Fruit fly (Drosophila melanogaster) whole organism, embryonic: Measurements from ENCODE around the gene CG42676.

Source experiments
- CG12104 ChIP-seq: fragments of 200-800 bp; sonication (Bioruptor generic); optimal IDR thresholded peaks from 3 replicates; lab custom pipeline; 2016; ENCODE audit warnings: missing biosample characterization, missing genetic modification characterization
- CG12155 ChIP-seq: fragments of 200-800 bp; sonication (Bioruptor generic); optimal IDR thresholded peaks from 3 replicates; lab custom pipeline; 2016; ENCODE audit warnings: missing biosample characterization, missing genetic modification characterization
- CG12769 ChIP-seq: fragments of 200-800 bp; sonication (Bioruptor generic); optimal IDR thresholded peaks from 2 replicates; lab custom pipeline; 2019; ENCODE audit warnings: missing biosample characterization, mild to moderate bottlenecking, missing genetic modification characterization, moderate library complexity
- CG13123 ChIP-seq: fragments of 200-800 bp; sonication (Bioruptor generic); optimal IDR thresholded peaks from 2 replicates; lab custom pipeline; 2016; ENCODE audit warnings: missing biosample characterization, missing genetic modification characterization
- CG13287 ChIP-seq: fragments of 200-800 bp; sonication (Bioruptor generic); IDR thresholded peaks from 2 replicates; pipeline ENCODE4 v1.3.6; 2022; ENCODE audit warnings: missing biosample characterization, missing genetic modification characterization; ENCODE audit not compliant: partially characterized antibody
- CG13775 ChIP-seq: fragments of 200-800 bp; sonication (Bioruptor generic); optimal IDR thresholded peaks from 3 replicates; lab custom pipeline; 2017; ENCODE audit warnings: missing biosample characterization, mild to moderate bottlenecking, missing genetic modification characterization
- CG13894 ChIP-seq: fragments of 200-800 bp; sonication (Bioruptor generic); optimal IDR thresholded peaks from 3 replicates; lab custom pipeline; 2018; ENCODE audit warnings: missing biosample characterization, mild to moderate bottlenecking, missing genetic modification characterization, moderate library complexity
- CG15011 ChIP-seq: fragments of 200-800 bp; sonication (Bioruptor generic); optimal IDR thresholded peaks from 3 replicates; lab custom pipeline; 2018; ENCODE audit warnings: missing biosample characterization, mild to moderate bottlenecking, missing genetic modification characterization
- CG16813 ChIP-seq: fragments of 200-800 bp; sonication (Bioruptor generic); IDR thresholded peaks from 3 replicates; pipeline ENCODE4 v1.3.6; 2022; ENCODE audit warnings: missing biosample characterization, missing genetic modification characterization; ENCODE audit not compliant: partially characterized antibody
- CG2116 ChIP-seq: fragments of 200-800 bp; sonication (Bioruptor generic); optimal IDR thresholded peaks from 3 replicates; lab custom pipeline; 2018; ENCODE audit warnings: missing biosample characterization, mild to moderate bottlenecking, missing genetic modification characterization
- CG31388 ChIP-seq: fragments of 200-800 bp; sonication (Bioruptor generic); optimal IDR thresholded peaks from 2 replicates; lab custom pipeline; 2016; ENCODE audit warnings: missing biosample characterization, missing genetic modification characterization
- CG32532 ChIP-seq: fragments of 200-800 bp; sonication (Bioruptor generic); IDR thresholded peaks from 2 replicates; pipeline ENCODE4 v1.3.6; 2022; ENCODE audit warnings: missing biosample characterization, missing genetic modification characterization
- CG33557 ChIP-seq: fragments of 200-800 bp; sonication (Bioruptor generic); optimal IDR thresholded peaks from 2 replicates; lab custom pipeline; 2019; ENCODE audit warnings: missing biosample characterization, mild to moderate bottlenecking, missing genetic modification characterization, moderate library complexity
- CG34224 ChIP-seq: fragments of 200-800 bp; sonication (Bioruptor generic); IDR thresholded peaks from 3 replicates; pipeline ENCODE4 v1.3.6; 2022; ENCODE audit warnings: missing biosample characterization, missing genetic modification characterization; ENCODE audit not compliant: partially characterized antibody
- CG4424 ChIP-seq: fragments of 200-800 bp; sonication (Bioruptor generic); optimal IDR thresholded peaks from 3 replicates; lab custom pipeline; 2016; ENCODE audit warnings: missing biosample characterization, missing genetic modification characterization
- CG4854 ChIP-seq: fragments of 200-800 bp; sonication (Bioruptor generic); optimal IDR thresholded peaks from 2 replicates; lab custom pipeline; 2016; ENCODE audit warnings: missing biosample characterization, missing genetic modification characterization, inconsistent platforms
- CG6791 ChIP-seq: fragments of 200-800 bp; sonication (Bioruptor generic); IDR thresholded peaks from 3 replicates; pipeline ENCODE4 v1.3.6; 2022; ENCODE audit warnings: missing biosample characterization, missing genetic modification characterization; ENCODE audit not compliant: partially characterized antibody
- CG7786 ChIP-seq: fragments of 200-800 bp; sonication (Bioruptor generic); optimal IDR thresholded peaks from 2 replicates; lab custom pipeline; 2016; ENCODE audit warnings: missing biosample characterization, missing genetic modification characterization
- CG9932 ChIP-seq: fragments of 200-800 bp; sonication (Bioruptor generic); IDR thresholded peaks from 2 replicates; pipeline ENCODE4 v1.3.6; 2022; ENCODE audit warnings: missing biosample characterization, missing genetic modification characterization
- CoRest ChIP-seq: fragments of 200-800 bp; sonication (Bioruptor generic); optimal IDR thresholded peaks from 3 replicates; lab custom pipeline; 2018; ENCODE audit warnings: missing biosample characterization, mild to moderate bottlenecking, missing genetic modification characterization, moderate library complexity
- Drgx ChIP-seq: fragments of 200-800 bp; sonication (Bioruptor generic); IDR thresholded peaks from 2 replicates; pipeline ENCODE4 v1.3.6; 2022; ENCODE audit warnings: missing biosample characterization, missing genetic modification characterization
- E2f2 ChIP-seq: fragments of 200-800 bp; sonication (Bioruptor generic); IDR thresholded peaks from 2 replicates; pipeline ENCODE4 v1.3.6; 2022; ENCODE audit warnings: missing biosample characterization, missing genetic modification characterization
- HLH4C ChIP-seq: fragments of 200-800 bp; sonication (Bioruptor generic); IDR thresholded peaks from 3 replicates; pipeline ENCODE4 v1.3.6; 2022; ENCODE audit warnings: missing biosample characterization, missing genetic modification characterization; ENCODE audit not compliant: partially characterized antibody
- Lpt ChIP-seq: fragments of >200 bp; optimal IDR thresholded peaks from 2 replicates; lab custom pipeline; 2018; ENCODE audit warnings: missing biosample characterization, missing genetic modification characterization
- MBD-R2 ChIP-seq: fragments of 200-800 bp; sonication (Bioruptor generic); IDR thresholded peaks from 2 replicates; pipeline ENCODE4 v1.3.6; 2022; ENCODE audit warnings: missing biosample characterization, missing genetic modification characterization
- MESR4 ChIP-seq: fragments of 200-800 bp; sonication (Bioruptor generic); optimal IDR thresholded peaks from 2 replicates; lab custom pipeline; 2018; ENCODE audit warnings: missing biosample characterization, mild to moderate bottlenecking, missing genetic modification characterization, moderate library complexity
- Mad ChIP-seq: fragments of 200-800 bp; sonication (Bioruptor generic); optimal IDR thresholded peaks from 2 replicates; lab custom pipeline; 2016; ENCODE audit warnings: missing biosample characterization, missing genetic modification characterization
- Pdp1 ChIP-seq, 2 experiments: fragments of 200-800 bp; sonication (Bioruptor generic); optimal IDR thresholded peaks; 3 replicates each; lab custom pipeline; 2016; ENCODE audit warnings: missing biosample characterization in 2 of 2, missing genetic modification characterization in 2 of 2, mild to moderate bottlenecking in 1 of 2, moderate library complexity in 1 of 2
- Scr ChIP-seq: fragments of 200-800 bp; sonication (Bioruptor generic); IDR thresholded peaks from 2 replicates; pipeline ENCODE4 v1.3.6; 2022; ENCODE audit warnings: missing biosample characterization, missing genetic modification characterization; ENCODE audit not compliant: partially characterized antibody
- TFAM ChIP-seq: fragments of 200-800 bp; sonication (Bioruptor generic); optimal IDR thresholded peaks from 2 replicates; lab custom pipeline; 2017; ENCODE audit warnings: missing biosample characterization, missing genetic modification characterization, inconsistent platforms
- Taf1 ChIP-seq: fragments of 200-800 bp; sonication (Bioruptor generic); IDR thresholded peaks from 2 replicates; pipeline ENCODE4 v1.3.6; 2022; ENCODE audit warnings: missing biosample characterization, missing genetic modification characterization
- YL-1 ChIP-seq: fragments of 200-800 bp; sonication (Bioruptor generic); optimal IDR thresholded peaks from 3 replicates; lab custom pipeline; 2017; ENCODE audit warnings: missing biosample characterization, mild to moderate bottlenecking, missing genetic modification characterization
- amos ChIP-seq: fragments of 200-800 bp; sonication (Bioruptor generic); IDR thresholded peaks from 2 replicates; pipeline ENCODE4 v1.3.6; 2022; ENCODE audit warnings: missing biosample characterization, missing genetic modification characterization; ENCODE audit not compliant: partially characterized antibody
- ato ChIP-seq: fragments of 200-800 bp; sonication (Bioruptor generic); IDR thresholded peaks from 2 replicates; pipeline ENCODE4 v1.3.6; 2022; ENCODE audit warnings: missing biosample characterization, missing genetic modification characterization; ENCODE audit not compliant: partially characterized antibody
- br ChIP-seq: fragments of >200 bp; optimal IDR thresholded peaks from 2 replicates; lab custom pipeline; 2017
- dati ChIP-seq: fragments of 200-800 bp; sonication (Bioruptor generic); IDR thresholded peaks from 2 replicates; pipeline ENCODE4 v1.3.6; 2022; ENCODE audit warnings: missing biosample characterization, missing genetic modification characterization
- ems ChIP-seq: fragments of 200-800 bp; sonication (Bioruptor generic); optimal IDR thresholded peaks from 3 replicates; lab custom pipeline; 2016; ENCODE audit warnings: missing biosample characterization, missing genetic modification characterization
- eve ChIP-seq, 2 experiments: fragments of >200 bp; optimal IDR thresholded peaks; 2 replicates each; lab custom pipeline; 2017; ENCODE audit warnings: missing biosample characterization in 2 of 2, missing genetic modification characterization in 2 of 2
- grn ChIP-seq: fragments of 200-800 bp; sonication (Bioruptor generic); optimal IDR thresholded peaks from 3 replicates; lab custom pipeline; 2017; ENCODE audit warnings: missing biosample characterization, missing genetic modification characterization
- gsb ChIP-seq: fragments of 200-800 bp; sonication (Bioruptor generic); IDR thresholded peaks from 2 replicates; pipeline ENCODE4 v1.3.6; 2022; ENCODE audit warnings: missing biosample characterization, missing genetic modification characterization
- hbn ChIP-seq: fragments of 200-800 bp; sonication (Bioruptor generic); IDR thresholded peaks from 2 replicates; pipeline ENCODE4 v1.3.6; 2022; ENCODE audit warnings: missing biosample characterization, missing genetic modification characterization; ENCODE audit not compliant: partially characterized antibody
- hth ChIP-seq: fragments of >200 bp; optimal IDR thresholded peaks from 2 replicates; lab custom pipeline; 2017; ENCODE audit warnings: inconsistent platforms
- knrl ChIP-seq: fragments of 200-800 bp; sonication (Bioruptor generic); IDR thresholded peaks from 3 replicates; pipeline ENCODE4 v1.3.6; 2022; ENCODE audit warnings: missing biosample characterization, missing genetic modification characterization; ENCODE audit not compliant: partially characterized antibody
- mirr ChIP-seq: fragments of 200-800 bp; sonication (Bioruptor generic); optimal IDR thresholded peaks from 3 replicates; lab custom pipeline; 2018; ENCODE audit warnings: missing biosample characterization, mild to moderate bottlenecking, missing genetic modification characterization
- pros ChIP-seq: fragments of 200-800 bp; sonication (Bioruptor generic); optimal IDR thresholded peaks from 3 replicates; lab custom pipeline; 2019; ENCODE audit warnings: missing biosample characterization, mild to moderate bottlenecking, missing genetic modification characterization, moderate library complexity
- ro ChIP-seq: fragments of 200-800 bp; sonication (Bioruptor generic); IDR thresholded peaks from 2 replicates; pipeline ENCODE4 v1.3.6; 2022; ENCODE audit warnings: missing biosample characterization, missing genetic modification characterization
- sens ChIP-seq: fragments of 200-800 bp; sonication (Bioruptor generic); peaks from one replicate; lab custom pipeline; 2016; ENCODE audit warnings: missing biosample characterization, missing genetic modification characterization
- slou ChIP-seq: fragments of 200-800 bp; sonication (Bioruptor generic); optimal IDR thresholded peaks from 3 replicates; lab custom pipeline; 2016; ENCODE audit warnings: missing biosample characterization, missing genetic modification characterization
- wek ChIP-seq: fragments of 200-800 bp; sonication (Bioruptor generic); optimal IDR thresholded peaks from 3 replicates; lab custom pipeline; 2018; ENCODE audit warnings: missing biosample characterization, mild to moderate bottlenecking, missing genetic modification characterization, moderate library complexity
- z ChIP-seq: fragments of 200-800 bp; sonication (Bioruptor generic); IDR thresholded peaks from 3 replicates; pipeline ENCODE4 v1.3.6; 2022; ENCODE audit warnings: missing biosample characterization, missing genetic modification characterization
- zen2 ChIP-seq: fragments of 200-800 bp; sonication (Bioruptor generic); IDR thresholded peaks from 3 replicates; pipeline ENCODE4 v1.3.6; 2022; ENCODE audit warnings: missing biosample characterization, missing genetic modification characterization; ENCODE audit not compliant: partially characterized antibody
- zfh2 ChIP-seq: fragments of 200-800 bp; sonication (Bioruptor generic); optimal IDR thresholded peaks from 2 replicates; lab custom pipeline; 2016; ENCODE audit warnings: missing biosample characterization, missing genetic modification characterization

CG42676 gene

dm6 chr3L:1777249-1777648 lies 25.7 kb upstream of the CG42676 start, which contains the start of the genes CG2021 and mRpL46 (continued):
- no peak for TF ChIP-seq CG13894 (tag; lab: Kevin White, UChicago)
- no peak for TF ChIP-seq Taf1 (GFP tag; lab: Robert Waterston, UW)
- peak; percentile 64 for TF ChIP-seq HLH4C (GFP tag; lab: Robert Waterston, UW)
- TF ChIP-seq hbn = peak; percentile 28; the same call in 1 of the 2 replicates
- TF ChIP-seq CG13775 (GFP tag; lab: Kevin White, UChicago) = no peak
- TF ChIP-seq CG34224 (GFP tag; lab: Robert Waterston, UW) = peak; percentile 38; the same call in 2 of the 3 replicates
- no peak for TF ChIP-seq CG4854 (GFP tag; lab: Kevin White, UChicago)
- no peak for TF ChIP-seq ems (GFP tag; lab: Kevin White, UChicago)
- TF ChIP-seq CG9932 (GFP tag; lab: Robert Waterston, UW) = no peak
- TF ChIP-seq E2f2 (GFP tag; lab: Robert Waterston, UW) = peak; percentile 29; the same call in 1 of the 2 replicates
- peak in 1 of 2 experiments; percentile 76 for TF ChIP-seq Pdp1 (GFP tag; optimal IDR thresholded peaks at IDR 0.05; lab: Kevin White, UChicago)
- no peak for TF ChIP-seq eve (GFP tag; optimal IDR thresholded peaks at IDR 0.05; lab: Kevin White, UChicago)
- TF ChIP-seq CG12104 (GFP tag; lab: Kevin White, UChicago) = no peak
- no peak for TF ChIP-seq zfh2 (GFP tag; lab: Kevin White, UChicago)
- no peak for TF ChIP-seq CG33557
- peak; percentile 68 for TF ChIP-seq MESR4 (GFP tag; lab: Kevin White, UChicago)
- no peak for TF ChIP-seq CG12155 (GFP tag; lab: Kevin White, UChicago)
- TF ChIP-seq TFAM = no peak
- no peak for TF ChIP-seq CG32532 (GFP tag; lab: Robert Waterston, UW)
- peak; percentile 40; the same call in 1 of the 2 replicates for TF ChIP-seq amos (GFP tag; lab: Robert Waterston, UW)
- peak; percentile 53; the same call in 1 of the 3 replicates for TF ChIP-seq zen2
- peak; percentile 26 for TF ChIP-seq CG2116
- peak; percentile 32; the same call in 1 of the 2 replicates for TF ChIP-seq ato
- no peak for TF ChIP-seq CG31388 (GFP tag; lab: Kevin White, UChicago)
- no peak for TF ChIP-seq CG4424
- TF ChIP-seq CG16813 (GFP tag; lab: Robert Waterston, UW) = 0 out of 3 replicates have a peak, but pooled peaks have one; percentile 14
- TF ChIP-seq CG13287 (GFP tag; lab: Robert Waterston, UW) = peak; percentile 65
- TF ChIP-seq Scr = peak; percentile 37
- no peak for TF ChIP-seq CG7786 (GFP tag; lab: Kevin White, UChicago)
- no peak for TF ChIP-seq knrl (GFP tag; lab: Robert Waterston, UW)
- TF ChIP-seq Mad = no peak
- TF ChIP-seq CG6791 (GFP tag; lab: Robert Waterston, UW) = peak; percentile 36; the same call in 1 of the 3 replicates
- peak; percentile 86 for TF ChIP-seq MBD-R2 (GFP tag; lab: Robert Waterston, UW)
- no peak for TF ChIP-seq CG13123 (GFP tag; lab: Kevin White, UChicago)
- no peak for TF ChIP-seq slou

DNA sequence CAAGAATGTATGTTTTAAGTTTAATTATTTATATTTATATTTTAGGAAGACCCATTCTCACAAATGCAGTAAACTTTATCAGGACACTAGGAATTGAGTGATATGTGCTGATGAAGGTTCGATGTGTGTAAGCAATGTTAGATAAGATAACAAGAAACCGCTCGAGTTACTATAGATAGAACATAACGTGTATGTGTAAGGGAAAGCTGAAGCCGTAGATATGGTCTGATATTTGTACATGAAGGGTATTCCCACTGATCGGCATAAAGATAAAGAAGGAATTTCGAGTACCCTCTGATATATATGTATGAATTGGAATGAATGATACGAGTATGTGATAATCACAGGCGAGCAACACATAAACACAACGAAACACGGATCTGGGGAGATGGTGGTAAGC lies 18.8 kb upstream of the CG42676 start:
- TF ChIP-seq hth (lab: Kevin White, UChicago) = no peak
- no peak for TF ChIP-seq br (lab: Kevin White, UChicago)
- TF ChIP-seq dati (GFP tag; lab: Robert Waterston, UW) = no peak
- TF ChIP-seq YL-1 (GFP tag; lab: Kevin White, UChicago) = no peak
- TF ChIP-seq ro (GFP tag; lab: Robert Waterston, UW) = no peak
- TF ChIP-seq gsb (GFP tag; lab: Robert Waterston, UW) = no peak
- no peak for TF ChIP-seq Lpt (GFP tag; lab: Kevin White, UChicago)
- no peak for TF ChIP-seq pros (GFP tag; lab: Kevin White, UChicago)
- peak; percentile 13; the same call in 1 of the 3 replicates for TF ChIP-seq z (GFP tag; lab: Robert Waterston, UW)
- no peak for TF ChIP-seq Scr
- no peak for TF ChIP-seq amos (GFP tag; lab: Robert Waterston, UW)
- TF ChIP-seq mirr (GFP tag; lab: Kevin White, UChicago) = peak; percentile 72
- no peak for TF ChIP-seq sens (GFP tag; lab: Kevin White, UChicago)
- no peak for TF ChIP-seq CoRest (tag; lab: Kevin White, UChicago)
- peak; percentile 98 for TF ChIP-seq grn (GFP tag; lab: Kevin White, UChicago)
- TF ChIP-seq Drgx (GFP tag; lab: Robert Waterston, UW) = no peak
- peak; percentile 95 for TF ChIP-seq wek (GFP tag; lab: Kevin White, UChicago)
- no peak for TF ChIP-seq CG12769 (tag; lab: Kevin White, UChicago)
- no peak for TF ChIP-seq CG15011 (GFP tag; lab: Kevin White, UChicago)
